Fruit fly (Drosophila melanogaster) whole organism, pupa: Measurements from ENCODE around the gene mEFG1.

Source experiments
- CG12605 ChIP-seq: fragments of 200-800 bp; sonication (Bioruptor generic); IDR thresholded peaks from 2 replicates; pipeline ENCODE4 v1.3.6; 2022; ENCODE audit warnings: missing biosample characterization, missing genetic modification characterization
- CG13204 ChIP-seq: fragments of 200-800 bp; sonication (Bioruptor generic); optimal IDR thresholded peaks from 2 replicates; lab custom pipeline; 2018; ENCODE audit warnings: missing biosample characterization, mild to moderate bottlenecking, missing genetic modification characterization, moderate library complexity
- CG14655 ChIP-seq: fragments of 200-800 bp; sonication (Bioruptor generic); optimal IDR thresholded peaks from 3 replicates; lab custom pipeline; 2017; ENCODE audit warnings: mild to moderate bottlenecking, missing biosample characterization, missing genetic modification reagents, missing genetic modification characterization
- CG17806 ChIP-seq: fragments of 200-800 bp; sonication (Bioruptor generic); optimal IDR thresholded peaks from 2 replicates; lab custom pipeline; 2018; ENCODE audit warnings: missing biosample characterization, mild to moderate bottlenecking, missing genetic modification characterization, moderate library complexity
- CG32121 ChIP-seq: fragments of 200-800 bp; sonication (Bioruptor generic); IDR thresholded peaks from 2 replicates; pipeline ENCODE4 v1.3.6; 2022; ENCODE audit warnings: missing biosample characterization, missing genetic modification characterization
- CG4496 ChIP-seq: fragments of 200-800 bp; sonication (Bioruptor generic); IDR thresholded peaks from 3 replicates; pipeline ENCODE4 v1.3.6; 2022; ENCODE audit warnings: missing biosample characterization, missing genetic modification characterization
- CG9948 ChIP-seq: fragments of 200-800 bp; sonication (Bioruptor generic); optimal IDR thresholded peaks from 2 replicates; lab custom pipeline; 2018; ENCODE audit warnings: missing biosample characterization, mild to moderate bottlenecking, missing genetic modification characterization, moderate library complexity
- EcR ChIP-seq: fragments of 200-800 bp; sonication (Bioruptor generic); optimal IDR thresholded peaks from 3 replicates; lab custom pipeline; 2019; ENCODE audit warnings: missing biosample characterization, missing genetic modification characterization, mild to moderate bottlenecking, moderate library complexity, missing genetic modification reagents
- Snoo ChIP-seq: fragments of 200-800 bp; sonication (Bioruptor generic); optimal IDR thresholded peaks from 3 replicates; lab custom pipeline; 2017; ENCODE audit warnings: missing biosample characterization, mild to moderate bottlenecking, missing genetic modification characterization, inconsistent platforms

dm6 chr2L:7219650-7220267 is 3.1 kb downstream of the mEFG1 start, which contains the start of gene CG13784:
- TF ChIP-seq CG4496 (GFP tag; lab: Robert Waterston, UW) (peak; percentile 76), CG13204 (no peak), CG17806 (tag; lab: Kevin White, UChicago) (no peak), CG14655 (GFP tag; lab: Kevin White, UChicago) (no peak), CG9948 (tag; lab: Kevin White, UChicago) (no peak), CG32121 (GFP tag; lab: Robert Waterston, UW) (peak; percentile 33), Snoo (tag; lab: Kevin White, UChicago) (peak; percentile 14), EcR (GFP tag; lab: Kevin White, UChicago) (no peak), CG12605 (peak; percentile 19; the same call in 1 of the 2 replicates)
